Worm (Caenorhabditis elegans) whole organism, early embryonic: Measurements from ENCODE around the gene hgap-2.

Experiments used
- ama-1 ChIP-seq: fragments of 150-350 bp; optimal IDR thresholded peaks from 2 replicates; lab custom pipeline; 2014
- ceh-13 ChIP-seq: fragments of 200-800 bp; sonication (Bioruptor generic); optimal IDR thresholded peaks from 2 replicates; lab custom pipeline; 2018; ENCODE audit warnings: mild to moderate bottlenecking, missing genetic modification characterization, missing compliant biosample characterization
- ceh-36 ChIP-seq: sonication (generic microtip); optimal IDR thresholded peaks from 2 replicates; lab custom pipeline; 2016; ENCODE audit warnings: missing genetic modification characterization, inconsistent platforms, missing compliant biosample characterization
- flt-1 ChIP-seq: fragments of 200-800 bp; sonication (Bioruptor generic); IDR thresholded peaks from 2 replicates; pipeline ENCODE4 v1.3.6; 2022; ENCODE audit warnings: missing genetic modification characterization, missing compliant biosample characterization
- hmg-4 ChIP-seq: fragments of 200-800 bp; sonication (Bioruptor generic); optimal IDR thresholded peaks from 2 replicates; lab custom pipeline; 2018; ENCODE audit warnings: mild to moderate bottlenecking, missing genetic modification characterization, missing compliant biosample characterization
- scrt-1 ChIP-seq: fragments of 200-800 bp; sonication (Bioruptor generic); IDR thresholded peaks from 2 replicates; pipeline ENCODE4 v1.3.6; 2022; ENCODE audit warnings: missing genetic modification characterization, missing compliant biosample characterization
- tbx-37 ChIP-seq: fragments of 200-800 bp; sonication (Bioruptor generic); conservative IDR thresholded peaks from 2 replicates; pipeline ENCODE4 v1.3.6; 2022; ENCODE audit warnings: missing genetic modification reagents, missing genetic modification characterization, missing compliant biosample characterization

DNA sequence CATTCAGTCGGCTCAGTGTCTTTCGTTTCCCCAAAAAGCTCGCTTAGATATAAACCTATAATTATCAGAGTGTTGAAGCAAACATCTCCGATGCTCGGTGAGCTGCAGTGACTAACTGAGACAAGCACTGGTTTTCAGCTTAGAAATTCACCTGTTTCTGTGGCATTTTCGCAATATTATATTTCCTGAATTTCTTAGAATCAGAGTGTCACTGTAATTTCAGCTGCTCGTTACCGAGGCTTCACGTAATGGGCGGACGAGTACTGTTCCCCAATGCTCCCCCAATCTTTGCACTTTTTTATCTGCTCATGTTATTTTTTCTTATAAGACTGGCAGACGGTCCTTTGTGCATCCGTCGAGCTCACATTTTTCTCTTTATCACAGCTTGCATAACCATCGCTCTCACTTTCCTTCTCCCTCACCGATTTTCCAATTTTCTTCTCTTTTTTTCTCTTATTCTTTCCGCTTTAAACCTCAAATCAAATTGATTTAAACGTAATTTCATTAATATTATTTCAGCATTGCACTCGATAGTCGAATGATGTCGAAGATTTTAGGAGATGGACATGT is 37.3 kb upstream of the hgap-2 start, which contains the start of gene trcs-2:
- TF ChIP-seq flt-1 (GFP tag; lab: Robert Waterston, UW): no peak
- no peak for TF ChIP-seq tbx-37 (GFP tag; lab: Robert Waterston, UW)
- no peak for TF ChIP-seq ama-1 (lab: Kevin White, UChicago)
- TF ChIP-seq ceh-13 (GFP tag; lab: Kevin White, UChicago): no peak
- TF ChIP-seq scrt-1: no peak
- TF ChIP-seq hmg-4 (GFP tag; lab: Kevin White, UChicago): no peak
- TF ChIP-seq ceh-36: no peak
